Fruit fly (Drosophila melanogaster): Measurements from ENCODE around the gene crim.

crim gene

dm6 chr3L:11720780-11721179, 9.6 kb upstream of the crim start, which contains the start of gene Bmcp (continued):
- TF ChIP-seq CG14710 (tag; optimal IDR thresholded peaks at IDR 0.05): peak; percentile 30
- no peak for TF ChIP-seq CG1792 (GFP tag; optimal IDR thresholded peaks at IDR 0.05)
- no peak for TF ChIP-seq CG16863 (GFP tag; optimal IDR thresholded peaks at IDR 0.05)
- TF ChIP-seq CG10654 (GFP tag; optimal IDR thresholded peaks at IDR 0.05): no peak
- TF ChIP-seq vvl (GFP tag; IDR thresholded peaks at IDR 0.05): peak; percentile 26; the same call in 1 of the 2 replicates
- no peak for TF ChIP-seq B-H1 (GFP tag; IDR thresholded peaks at IDR 0.05)
- TF ChIP-seq Fer1 (GFP tag; optimal IDR thresholded peaks at IDR 0.05): peak; percentile 35
- TF ChIP-seq wek (GFP tag; optimal IDR thresholded peaks at IDR 0.05): no peak
- no peak for TF ChIP-seq CG17359 (tag; optimal IDR thresholded peaks at IDR 0.05)
- TF ChIP-seq Sry-δ (GFP tag; optimal IDR thresholded peaks at IDR 0.05): peak; percentile 21
- peak; percentile 14 for TF ChIP-seq CG13296 (GFP tag; optimal IDR thresholded peaks at IDR 0.05)
- no peak for TF ChIP-seq CG9437 (GFP tag; optimal IDR thresholded peaks at IDR 0.05)
- TF ChIP-seq CG2116 (GFP tag; optimal IDR thresholded peaks at IDR 0.05): peak; percentile 29
- no peak for TF ChIP-seq tio (GFP tag; optimal IDR thresholded peaks at IDR 0.05)
- no peak for TF ChIP-seq CG33557 (GFP tag; optimal IDR thresholded peaks at IDR 0.05)
- TF ChIP-seq ato (GFP tag; IDR thresholded peaks at IDR 0.05; ENCODE audit: partially characterized antibody): no peak
- peak; percentile 42 for TF ChIP-seq CG4617 (GFP tag; optimal IDR thresholded peaks at IDR 0.05; ENCODE audit: borderline replicate concordance)
- TF ChIP-seq Lpt (GFP tag; optimal IDR thresholded peaks at IDR 0.05): no peak
- peak; percentile 20 for TF ChIP-seq grau (tag; optimal IDR thresholded peaks at IDR 0.05)
- no peak for TF ChIP-seq Oli (tag; optimal IDR thresholded peaks at IDR 0.05)
- peak; percentile 48; the same call in 1 of the 2 replicates for TF ChIP-seq CG13287 (GFP tag; IDR thresholded peaks at IDR 0.05; ENCODE audit: partially characterized antibody)
- peak; percentile 51 for TF ChIP-seq NfI (GFP tag; optimal IDR thresholded peaks at IDR 0.05)
- peak; percentile 96 for TF ChIP-seq kah (GFP tag; optimal IDR thresholded peaks at IDR 0.05)
- TF ChIP-seq fd102C (GFP tag; optimal IDR thresholded peaks at IDR 0.05): no peak
- TF ChIP-seq unpg (GFP tag; optimal IDR thresholded peaks at IDR 0.05): peak; percentile 7
- peak in 1 of 2 experiments; percentile 90 for TF ChIP-seq Pdp1 (GFP tag; optimal IDR thresholded peaks at IDR 0.05)
- no peak for TF ChIP-seq crp (GFP tag; optimal IDR thresholded peaks at IDR 0.05)
- TF ChIP-seq peb (GFP tag; IDR thresholded peaks at IDR 0.05): no peak
- peak; percentile 27 for TF ChIP-seq CG17186 (GFP tag; optimal IDR thresholded peaks at IDR 0.05)
- peak; percentile 65 for TF ChIP-seq pzg (GFP tag; optimal IDR thresholded peaks at IDR 0.05)
- no peak for TF ChIP-seq row (GFP tag; IDR thresholded peaks at IDR 0.05)
- TF ChIP-seq Nf-YC (tag; optimal IDR thresholded peaks at IDR 0.05): no peak
- no peak for TF ChIP-seq CG6683 (GFP tag; optimal IDR thresholded peaks at IDR 0.05)
- peak; percentile 29 for TF ChIP-seq trem (tag; optimal IDR thresholded peaks at IDR 0.05)
- peak; percentile 3 for TF ChIP-seq nmo (GFP tag; optimal IDR thresholded peaks at IDR 0.05)
- TF ChIP-seq nom (GFP tag; optimal IDR thresholded peaks at IDR 0.05): peak; percentile 2
- peak; percentile 7 for TF ChIP-seq HmgZ (tag; optimal IDR thresholded peaks at IDR 0.05)
- TF ChIP-seq CG33213 (GFP tag; optimal IDR thresholded peaks at IDR 0.05): peak; percentile 26
- TF ChIP-seq CG7839 (tag; optimal IDR thresholded peaks at IDR 0.05): peak; percentile 12
- no peak for TF ChIP-seq ERR (GFP tag; optimal IDR thresholded peaks at IDR 0.05)
- TF ChIP-seq fru (optimal IDR thresholded peaks at IDR 0.05): no peak
- no peak for TF ChIP-seq E2f1 (GFP tag; IDR thresholded peaks at IDR 0.05)
- peak; percentile 76 for TF ChIP-seq CG4360 (GFP tag; IDR thresholded peaks at IDR 0.05)
- TF ChIP-seq CG34422 (GFP tag; IDR thresholded peaks at IDR 0.05): peak; percentile 47; the same call in 1 of the 3 replicates
- TF ChIP-seq lab (GFP tag; optimal IDR thresholded peaks at IDR 0.05): peak; percentile 39
- no peak for TF ChIP-seq CG3838 (GFP tag; optimal IDR thresholded peaks at IDR 0.05)
- TF ChIP-seq CoRest (tag; optimal IDR thresholded peaks at IDR 0.05): peak; percentile 35
- TF ChIP-seq ci (GFP tag; IDR thresholded peaks at IDR 0.05): peak; percentile 33; the same call in 1 of the 3 replicates
- TF ChIP-seq odd (GFP tag; optimal IDR thresholded peaks at IDR 0.05): peak; percentile 8
- no peak for TF ChIP-seq CG13775 (GFP tag; optimal IDR thresholded peaks at IDR 0.05)

Data from whole organism, embryonic.